Worm (Caenorhabditis elegans): Measurements from ENCODE around the gene rip-1.

ce11 chrIII:10270778-10271307 lies 12.3 kb upstream of the rip-1 start, which contains the start of gene cnk-1:
- TF ChIP-seq tab-1 (GFP tag; IDR thresholded peaks at IDR 0.05) (0 out of 2 replicates have a peak, but pooled peaks have one; percentile 19), ztf-23 (GFP tag; IDR thresholded peaks at IDR 0.05) (peak; percentile 91), flt-1 (GFP tag; IDR thresholded peaks at IDR 0.05) (peak; percentile 85), klf-2 (GFP tag; conservative IDR thresholded peaks at IDR 0.05) (peak; percentile 86), ref-1 (GFP tag; conservative IDR thresholded peaks at IDR 0.05) (peak; percentile 54; the same call in 1 of the 2 replicates), cog-1 (tag; optimal IDR thresholded peaks at IDR 0.05) (no peak), ztf-29 (GFP tag; IDR thresholded peaks at IDR 0.05) (peak; percentile 15; the same call in 1 of the 2 replicates), med-1 (GFP tag; optimal IDR thresholded peaks at IDR 0.05; ENCODE audit: insufficient read depth) (no peak)

Data from whole organism, midembryonic.